Worm (Caenorhabditis elegans): ENCODE results near the gene F59B1.4.

ce11 chrV:3610709-3611108 is 16.1 kb downstream of the F59B1.4 start:
- TF ChIP-seq blmp-1 (tag; optimal IDR thresholded peaks at IDR 0.05) (no peak), nhr-12 (tag; optimal IDR thresholded peaks at IDR 0.05) (no peak), lin-13 (tag; optimal IDR thresholded peaks at IDR 0.05) (no peak)

Data from whole organism, mixed stage, embryonic.